Worm (Caenorhabditis elegans) whole organism, L3 larva: ENCODE measurements around the gene C33F10.8.
"Not testable (repeated sequence)": the region's sequence is repeated elsewhere in the genome, so short reads cannot be mapped to it uniquely, and the experiment has no call there.

Source experiments
- ZK546.5 ChIP-seq: sonication (generic microtip); optimal IDR thresholded peaks from 2 replicates; lab custom pipeline; 2017; ENCODE audit warnings: missing biosample characterization, missing genetic modification characterization
- ama-1 ChIP-seq: fragments of 150-350 bp; optimal IDR thresholded peaks from 2 replicates; lab custom pipeline; 2018
- ceh-16 ChIP-seq: sonication (generic microtip); optimal IDR thresholded peaks from 2 replicates; lab custom pipeline; 2017; ENCODE audit warnings: missing biosample characterization, missing genetic modification characterization
- ceh-28 ChIP-seq: fragments of 150-350 bp; optimal IDR thresholded peaks from 2 replicates; lab custom pipeline; 2014; ENCODE audit warnings: missing biosample characterization, missing genetic modification reagents, missing genetic modification characterization
- ceh-82 ChIP-seq: fragments of 150-350 bp; optimal IDR thresholded peaks from 2 replicates; lab custom pipeline; 2014; ENCODE audit warnings: missing biosample characterization, missing genetic modification characterization
- ceh-9 ChIP-seq: sonication (generic microtip); optimal IDR thresholded peaks from 2 replicates; lab custom pipeline; 2018; ENCODE audit warnings: missing biosample characterization, missing genetic modification characterization
- daf-12 ChIP-seq: fragments of 150-350 bp; optimal IDR thresholded peaks from 2 replicates; lab custom pipeline; 2014; ENCODE audit warnings: missing biosample characterization, missing genetic modification reagents, missing genetic modification characterization
- elt-1 ChIP-seq: fragments of 150-350 bp; optimal IDR thresholded peaks from 2 replicates; lab custom pipeline; 2014; ENCODE audit warnings: missing biosample characterization, missing genetic modification characterization
- elt-2 ChIP-seq: sonication (generic microtip); optimal IDR thresholded peaks from 2 replicates; lab custom pipeline; 2016; ENCODE audit warnings: missing genetic modification reagents, mild to moderate bottlenecking, missing genetic modification characterization, missing compliant biosample characterization
- fkh-10 ChIP-seq: sonication (generic microtip); optimal IDR thresholded peaks from 2 replicates; lab custom pipeline; 2017; ENCODE audit warnings: missing biosample characterization, missing genetic modification reagents, missing genetic modification characterization
- fos-1 ChIP-seq: fragments of 150-350 bp; optimal IDR thresholded peaks from 2 replicates; lab custom pipeline; 2014; ENCODE audit warnings: missing biosample characterization, missing genetic modification characterization
- jun-1 ChIP-seq: fragments of 150-350 bp; optimal IDR thresholded peaks from 2 replicates; lab custom pipeline; 2014; ENCODE audit warnings: missing biosample characterization, missing genetic modification reagents, missing genetic modification characterization
- lin-15B ChIP-seq: fragments of 150-350 bp; optimal IDR thresholded peaks from 2 replicates; lab custom pipeline; 2014; ENCODE audit warnings: missing biosample characterization, missing genetic modification characterization
- lsy-12 ChIP-seq: sonication (generic microtip); optimal IDR thresholded peaks from 2 replicates; lab custom pipeline; 2016; ENCODE audit warnings: mild to moderate bottlenecking, missing genetic modification characterization, missing compliant biosample characterization
- mdl-1 ChIP-seq: fragments of 150-350 bp; optimal IDR thresholded peaks from 2 replicates; lab custom pipeline; 2014; ENCODE audit warnings: missing biosample characterization, missing genetic modification characterization
- mml-1 ChIP-seq: fragments of 150-350 bp; sonication (generic microtip); optimal IDR thresholded peaks from 3 replicates; lab custom pipeline; 2014; ENCODE audit warnings: missing biosample characterization, missing genetic modification characterization
- nfya-1 ChIP-seq: sonication (generic microtip); optimal IDR thresholded peaks from 2 replicates; lab custom pipeline; 2017; ENCODE audit warnings: missing genetic modification characterization, mild to moderate bottlenecking, missing compliant biosample characterization, antibody characterized with exemption, moderate library complexity; ENCODE audit not compliant: insufficient read depth
- nhr-11 ChIP-seq: fragments of 150-350 bp; optimal IDR thresholded peaks from 2 replicates; lab custom pipeline; 2014; ENCODE audit warnings: missing biosample characterization, missing genetic modification characterization
- nhr-23 ChIP-seq: fragments of 150-350 bp; optimal IDR thresholded peaks from 2 replicates; lab custom pipeline; 2014; ENCODE audit warnings: missing biosample characterization, missing genetic modification reagents, missing genetic modification characterization
- nhr-25 ChIP-seq: sonication (generic microtip); optimal IDR thresholded peaks from 2 replicates; lab custom pipeline; 2017; ENCODE audit warnings: missing biosample characterization, missing genetic modification characterization
- nhr-28 ChIP-seq: fragments of 150-350 bp; optimal IDR thresholded peaks from 2 replicates; lab custom pipeline; 2014; ENCODE audit warnings: missing biosample characterization, missing genetic modification characterization
- nhr-43 ChIP-seq: sonication (generic microtip); optimal IDR thresholded peaks from 2 replicates; lab custom pipeline; 2016; ENCODE audit warnings: mild to moderate bottlenecking, missing genetic modification characterization, missing compliant biosample characterization; ENCODE audit not compliant: poor library complexity, severe bottlenecking
- nhr-77 ChIP-seq: fragments of 150-350 bp; optimal IDR thresholded peaks from 2 replicates; lab custom pipeline; 2014; ENCODE audit warnings: missing biosample characterization, missing genetic modification characterization
- pha-4 ChIP-seq: fragments of 150-350 bp; optimal IDR thresholded peaks from 2 replicates; lab custom pipeline; 2014; ENCODE audit warnings: missing biosample characterization, missing genetic modification reagents, missing genetic modification characterization
- pqm-1 ChIP-seq: fragments of 150-350 bp; optimal IDR thresholded peaks from 2 replicates; lab custom pipeline; 2017; ENCODE audit warnings: missing biosample characterization, missing genetic modification characterization, inconsistent platforms
- tbx-2 ChIP-seq: sonication (generic microtip); optimal IDR thresholded peaks from 2 replicates; lab custom pipeline; 2016; ENCODE audit warnings: mild to moderate bottlenecking, missing genetic modification characterization, missing compliant biosample characterization
- unc-62 ChIP-seq: fragments of 150-350 bp; sonication (generic microtip); optimal IDR thresholded peaks from 4 replicates; lab custom pipeline; 2014; ENCODE audit warnings: missing biosample characterization, missing genetic modification reagents, missing genetic modification characterization
- zag-1 ChIP-seq: fragments of 150-350 bp; optimal IDR thresholded peaks from 2 replicates; lab custom pipeline; 2014; ENCODE audit warnings: missing biosample characterization, missing genetic modification characterization
- ztf-11 ChIP-seq: fragments of 150-350 bp; optimal IDR thresholded peaks from 2 replicates; lab custom pipeline; 2014; ENCODE audit warnings: missing biosample characterization, missing genetic modification characterization

The C33F10.8 gene

ce11 chrII:4863357-4863756 is 38.3 kb upstream of the C33F10.8 start, which contains the start of the genes mpst-4 and F11G11.14:
Gene mpst-4 (minus strand): TSS chrII:4863457.
Gene F11G11.14 (plus strand): TSS chrII:4863681.
- TF ChIP-seq mdl-1 (no peak), jun-1 (tag; lab: Kevin White, UChicago) (no peak), ceh-16 (tag; lab: Kevin White, UChicago) (no peak), ceh-28 (tag; lab: Kevin White, UChicago) (no peak), nfya-1 (tag; lab: Kevin White, UChicago) (no peak), daf-12 (tag; lab: Kevin White, UChicago) (no peak), ceh-9 (tag; lab: Kevin White, UChicago) (no peak), ztf-11 (tag; lab: Kevin White, UChicago) (no peak), ceh-82 (tag; lab: Kevin White, UChicago) (no peak)

ce11 chrII:4860260-4860659 is 35.2 kb upstream of the C33F10.8 start, which contains the start of the genes nspd-5 and F11G11.4:
Gene nspd-5 (minus strand): TSS chrII:4860360.
Gene F11G11.4 (plus strand): TSS chrII:4860594.
- not testable (repeated sequence) for TF ChIP-seq ZK546.5, fos-1, daf-12 (tag; lab: Kevin White, UChicago)

ce11 chrII:4858906-4859411 is 33.9 kb upstream of the C33F10.8 start:
- no peak for TF ChIP-seq ZK546.5 (tag; lab: Kevin White, UChicago)
- TF ChIP-seq ceh-82 (tag; lab: Kevin White, UChicago), result no peak
- TF ChIP-seq lsy-12 (tag; lab: Kevin White, UChicago), result peak; percentile 12
- TF ChIP-seq nhr-11 (tag; lab: Kevin White, UChicago), result no peak
- TF ChIP-seq ama-1 (lab: Kevin White, UChicago), result peak; percentile 46
- TF ChIP-seq elt-2 (tag; lab: Kevin White, UChicago), result peak; percentile 4
- TF ChIP-seq mml-1, result no peak

- TF ChIP-seq nhr-43 (tag; lab: Kevin White, UChicago) (peak; percentile 4), ama-1 (lab: Kevin White, UChicago) (peak; percentile 76), daf-12 (tag; lab: Kevin White, UChicago) (no peak), ceh-16 (tag; lab: Kevin White, UChicago) (no peak), ZK546.5 (tag; lab: Kevin White, UChicago) (no peak)
Observed at ce11 chrII:4857873-4858364, 32.9 kb upstream of the C33F10.8 start, which contains the start of gene F11G11.5. Gene F11G11.5 (plus strand): TSS chrII:4857923.

- no peak for TF ChIP-seq lin-15B (tag; lab: Kevin White, UChicago)
- peak; percentile 69 for TF ChIP-seq ama-1 (lab: Kevin White, UChicago)
- peak; percentile 23 for TF ChIP-seq nhr-25 (tag; lab: Kevin White, UChicago)
- TF ChIP-seq ztf-11 (tag; lab: Kevin White, UChicago), result no peak
- no peak for TF ChIP-seq tbx-2 (tag; lab: Kevin White, UChicago)
- peak; percentile 36 for TF ChIP-seq lsy-12 (tag; lab: Kevin White, UChicago)
- TF ChIP-seq pqm-1 (tag; lab: Kevin White, UChicago), result peak; percentile 25
- TF ChIP-seq nhr-28 (tag; lab: Kevin White, UChicago), result no peak
- peak; percentile 4 for TF ChIP-seq pha-4
- peak; percentile 96 for TF ChIP-seq elt-2 (tag; lab: Kevin White, UChicago)
- peak; percentile 10 for TF ChIP-seq ceh-28 (tag; lab: Kevin White, UChicago)
- peak; percentile 26 for TF ChIP-seq nfya-1 (tag; lab: Kevin White, UChicago)
Observed at ce11 chrII:4857086-4857485, 32.1 kb upstream of the C33F10.8 start.

- peak; percentile 54 for TF ChIP-seq nhr-25 (tag; lab: Kevin White, UChicago)
- no peak for TF ChIP-seq fkh-10 (GFP tag; lab: Kevin White, UChicago)
- TF ChIP-seq nhr-23 (tag; lab: Kevin White, UChicago), result peak; percentile 40
- peak; percentile 1 for TF ChIP-seq pha-4
- TF ChIP-seq mml-1, result no peak
- TF ChIP-seq nhr-77 (tag; lab: Kevin White, UChicago), result no peak
- no peak for TF ChIP-seq tbx-2 (tag; lab: Kevin White, UChicago)
- TF ChIP-seq elt-2 (tag; lab: Kevin White, UChicago), result peak; percentile 36
- TF ChIP-seq jun-1 (tag; lab: Kevin White, UChicago), result peak; percentile 10
- no peak for TF ChIP-seq unc-62 (GFP tag; lab: Kevin White, UChicago)
- TF ChIP-seq zag-1 (tag; lab: Kevin White, UChicago), result no peak
- TF ChIP-seq elt-1 (tag; lab: Kevin White, UChicago), result peak; percentile 90
Observed at ce11 chrII:4856113-4856512, 31.1 kb upstream of the C33F10.8 start.
